Fruit fly (Drosophila melanogaster) whole organism, wandering third instar larva: ENCODE data around the gene CG11550.

ENCODE experiments used
- HLH106 ChIP-seq: fragments of 200-800 bp; optimal IDR thresholded peaks from 3 replicates; lab custom pipeline; 2019; ENCODE audit warnings: missing biosample characterization, mild to moderate bottlenecking, missing genetic modification characterization, moderate library complexity
- Hr78 ChIP-seq: fragments of >200 bp; optimal IDR thresholded peaks from 2 replicates; lab custom pipeline; 2017; ENCODE audit warnings: missing biosample characterization, missing genetic modification characterization
- Hr83 ChIP-seq: fragments of 200-300 bp; sonication (Bioruptor generic); optimal IDR thresholded peaks from 2 replicates; lab custom pipeline; 2016; ENCODE audit warnings: missing biosample characterization, mild to moderate bottlenecking, missing genetic modification characterization, moderate library complexity; ENCODE audit not compliant: poor library complexity, severe bottlenecking
- dsf ChIP-seq: sonication (Bioruptor generic); optimal IDR thresholded peaks from 2 replicates; lab custom pipeline; 2016; ENCODE audit warnings: missing biosample characterization, missing genetic modification characterization, borderline replicate concordance
- foxo ChIP-seq, 2 experiments: fragments of 200-800 bp; sonication (Bioruptor generic); optimal IDR thresholded peaks; 2 replicates in 1 of 2; 3 replicates in 1 of 2; lab custom pipeline; 2016 to 2017; ENCODE audit warnings: missing biosample characterization in 2 of 2, missing genetic modification characterization in 2 of 2
- lola ChIP-seq: fragments of >200 bp; optimal IDR thresholded peaks from 2 replicates; lab custom pipeline; 2017; ENCODE audit warnings: missing biosample characterization, missing genetic modification characterization
- pan ChIP-seq: fragments of >200 bp; optimal IDR thresholded peaks from 2 replicates; lab custom pipeline; 2017
- psq ChIP-seq: fragments of 200-800 bp; sonication (Bioruptor generic); optimal IDR thresholded peaks from 3 replicates; lab custom pipeline; 2017; ENCODE audit warnings: missing biosample characterization, mild to moderate bottlenecking, missing genetic modification characterization, moderate library complexity

- no peak for TF ChIP-seq psq (GFP tag; lab: Kevin White, UChicago)
- no peak for TF ChIP-seq pan (lab: Kevin White, UChicago)
- no peak for TF ChIP-seq dsf
- TF ChIP-seq Hr83: no peak
- TF ChIP-seq lola (GFP tag; lab: Kevin White, UChicago): no peak
- TF ChIP-seq foxo (GFP tag; optimal IDR thresholded peaks at IDR 0.05; lab: Kevin White, UChicago): no peak
- no peak for TF ChIP-seq Hr78 (GFP tag; lab: Kevin White, UChicago)
- no peak for TF ChIP-seq HLH106 (tag; lab: Kevin White, UChicago)
Observed at dm6 chr3R:31706895-31707238, 27.2 kb upstream of the CG11550 start.
